Worm (Caenorhabditis elegans) whole organism, late embryonic: ENCODE measurements around the gene Y116A8C.465.

Source experiments
- C38D4.7 ChIP-seq: fragments of 200-800 bp; sonication (Bioruptor generic); optimal IDR thresholded peaks from 2 replicates; lab custom pipeline; 2018; ENCODE audit warnings: mild to moderate bottlenecking, missing genetic modification characterization, moderate library complexity, missing compliant biosample characterization
- K02D7.2 ChIP-seq: sonication (generic microtip); optimal IDR thresholded peaks from 2 replicates; lab custom pipeline; 2017; ENCODE audit warnings: mild to moderate bottlenecking, missing genetic modification characterization, missing compliant biosample characterization
- Y22D7AL.16 ChIP-seq: sonication (generic microtip); optimal IDR thresholded peaks from 2 replicates; lab custom pipeline; 2016; ENCODE audit warnings: missing genetic modification characterization, missing compliant biosample characterization
- ahr-1 ChIP-seq: sonication (generic microtip); optimal IDR thresholded peaks from 2 replicates; lab custom pipeline; 2016; ENCODE audit warnings: missing genetic modification characterization, missing compliant biosample characterization
- ceh-18 ChIP-seq: sonication (generic microtip); optimal IDR thresholded peaks from 2 replicates; lab custom pipeline; 2016; ENCODE audit warnings: missing genetic modification characterization, missing compliant biosample characterization
- ceh-2 ChIP-seq: sonication (generic microtip); optimal IDR thresholded peaks from 2 replicates; lab custom pipeline; 2016; ENCODE audit warnings: missing genotype, missing genetic modification characterization, missing compliant biosample characterization
- ceh-22 ChIP-seq: sonication (generic microtip); optimal IDR thresholded peaks from 2 replicates; lab custom pipeline; 2017; ENCODE audit warnings: missing biosample characterization, missing genetic modification characterization
- ceh-24 ChIP-seq: sonication (generic microtip); optimal IDR thresholded peaks from 2 replicates; lab custom pipeline; 2016; ENCODE audit warnings: mild to moderate bottlenecking, missing genetic modification characterization, missing compliant biosample characterization
- ceh-31 ChIP-seq: sonication (generic microtip); optimal IDR thresholded peaks from 2 replicates; lab custom pipeline; 2016; ENCODE audit warnings: missing genetic modification characterization, missing compliant biosample characterization
- ceh-45 ChIP-seq: fragments of 200-800 bp; sonication (Bioruptor generic); IDR thresholded peaks from 2 replicates; pipeline ENCODE4 v1.3.6; 2022; ENCODE audit warnings: missing genetic modification reagents, missing genetic modification characterization, missing compliant biosample characterization
- ceh-6 ChIP-seq: fragments of 200-800 bp; sonication (Bioruptor generic); optimal IDR thresholded peaks from 2 replicates; lab custom pipeline; 2018; ENCODE audit warnings: mild to moderate bottlenecking, missing genetic modification characterization, missing compliant biosample characterization
- ceh-9 ChIP-seq: sonication (generic microtip); optimal IDR thresholded peaks from 2 replicates; lab custom pipeline; 2016; ENCODE audit warnings: mild to moderate bottlenecking, missing genetic modification characterization, inconsistent platforms, missing compliant biosample characterization
- elt-2 ChIP-seq: sonication (generic microtip); optimal IDR thresholded peaks from 2 replicates; lab custom pipeline; 2016; ENCODE audit warnings: missing genetic modification reagents, missing genetic modification characterization, missing compliant biosample characterization
- fax-1 ChIP-seq: sonication (generic microtip); optimal IDR thresholded peaks from 2 replicates; lab custom pipeline; 2016; ENCODE audit warnings: missing genotype, missing genetic modification characterization, missing compliant biosample characterization
- fkh-6 ChIP-seq: sonication (generic microtip); optimal IDR thresholded peaks from 2 replicates; lab custom pipeline; 2016; ENCODE audit warnings: missing genetic modification characterization, missing compliant biosample characterization
- hlh-15 ChIP-seq: sonication (generic microtip); optimal IDR thresholded peaks from 2 replicates; lab custom pipeline; 2016; ENCODE audit warnings: missing genetic modification characterization, missing compliant biosample characterization
- hlh-30 ChIP-seq: sonication (generic microtip); optimal IDR thresholded peaks from 2 replicates; lab custom pipeline; 2017; ENCODE audit warnings: antibody characterized with exemption, missing genetic modification characterization, missing compliant biosample characterization; ENCODE audit not compliant: insufficient read depth
- hlh-6 ChIP-seq: sonication (generic microtip); optimal IDR thresholded peaks from 2 replicates; lab custom pipeline; 2016; ENCODE audit warnings: missing genotype, missing genetic modification characterization, missing compliant biosample characterization
- lim-6 ChIP-seq: sonication (generic microtip); optimal IDR thresholded peaks from 2 replicates; lab custom pipeline; 2016; ENCODE audit warnings: missing genetic modification characterization, missing compliant biosample characterization
- lin-11 ChIP-seq: fragments of 200-800 bp; sonication (Bioruptor generic); optimal IDR thresholded peaks from 2 replicates; lab custom pipeline; 2018; ENCODE audit warnings: mild to moderate bottlenecking, missing genetic modification characterization, missing compliant biosample characterization
- mec-3 ChIP-seq: sonication (generic microtip); optimal IDR thresholded peaks from 2 replicates; lab custom pipeline; 2016; ENCODE audit warnings: borderline replicate concordance, missing genetic modification characterization, missing compliant biosample characterization
- nhr-11 ChIP-seq: fragments of 150-350 bp; optimal IDR thresholded peaks from 2 replicates; lab custom pipeline; 2014; ENCODE audit warnings: missing biosample characterization, missing genetic modification characterization
- nhr-232 ChIP-seq: sonication (generic microtip); optimal IDR thresholded peaks from 2 replicates; lab custom pipeline; 2016; ENCODE audit warnings: missing genetic modification characterization, missing compliant biosample characterization
- npax-4 ChIP-seq: sonication (generic microtip); optimal IDR thresholded peaks from 2 replicates; lab custom pipeline; 2016; ENCODE audit warnings: missing genetic modification characterization, missing compliant biosample characterization
- odd-2 ChIP-seq: sonication (generic microtip); optimal IDR thresholded peaks from 2 replicates; lab custom pipeline; 2017; ENCODE audit warnings: antibody characterized with exemption, mild to moderate bottlenecking, missing genetic modification characterization, missing compliant biosample characterization
- pag-3 ChIP-seq: sonication (generic microtip); optimal IDR thresholded peaks from 2 replicates; lab custom pipeline; 2016; ENCODE audit warnings: missing compliant biosample characterization, missing genetic modification characterization, borderline replicate concordance
- pat-9 ChIP-seq: fragments of 200-800 bp; sonication (Bioruptor generic); optimal IDR thresholded peaks from 2 replicates; lab custom pipeline; 2018; ENCODE audit warnings: mild to moderate bottlenecking, missing genetic modification characterization, moderate library complexity, missing compliant biosample characterization
- pha-4 ChIP-seq: fragments of 150-350 bp; optimal IDR thresholded peaks from 2 replicates; lab custom pipeline; 2018; ENCODE audit warnings: missing biosample characterization, missing genetic modification reagents, missing genetic modification characterization
- sdc-2 ChIP-seq: sonication (generic microtip); optimal IDR thresholded peaks from 2 replicates; lab custom pipeline; 2016; ENCODE audit warnings: missing genotype, missing genetic modification characterization, missing compliant biosample characterization
- sox-2 ChIP-seq: fragments of 200-800 bp; sonication (Bioruptor generic); IDR thresholded peaks from 2 replicates; pipeline ENCODE4 v1.3.6; 2022; ENCODE audit warnings: missing genetic modification reagents, missing genetic modification characterization, missing compliant biosample characterization
- syd-9 ChIP-seq: sonication (generic microtip); optimal IDR thresholded peaks from 2 replicates; lab custom pipeline; 2016; ENCODE audit warnings: mild to moderate bottlenecking, missing genetic modification characterization, moderate library complexity, missing compliant biosample characterization
- tbx-7 ChIP-seq: sonication (generic microtip); optimal IDR thresholded peaks from 2 replicates; lab custom pipeline; 2016; ENCODE audit warnings: missing genotype, missing genetic modification characterization, missing compliant biosample characterization
- ttx-3 ChIP-seq: sonication (generic microtip); optimal IDR thresholded peaks from 2 replicates; lab custom pipeline; 2016; ENCODE audit warnings: missing genetic modification reagents, missing genetic modification characterization, missing compliant biosample characterization
- unc-3 ChIP-seq, 2 experiments: fragments of 200-800 bp in 1 of 2; sonication (Bioruptor generic) in 1 of 2; sonication (generic microtip) in 1 of 2; conservative IDR thresholded peaks in 1 of 2; optimal IDR thresholded peaks in 1 of 2; 2 replicates each; pipeline versions ENCODE4 v1.3.6 to Lab custom; 2016 to 2022; ENCODE audit warnings: missing compliant biosample characterization in 2 of 2, missing genetic modification characterization in 2 of 2, missing genetic modification reagents in 1 of 2
- unc-42 ChIP-seq: sonication (generic microtip); optimal IDR thresholded peaks from 2 replicates; lab custom pipeline; 2016; ENCODE audit warnings: missing genotype, missing genetic modification characterization, missing compliant biosample characterization
- unc-55 ChIP-seq: sonication (generic microtip); optimal IDR thresholded peaks from 2 replicates; lab custom pipeline; 2017; ENCODE audit warnings: missing biosample characterization, missing genetic modification reagents, missing genetic modification characterization
- unc-86 ChIP-seq: sonication (generic microtip); optimal IDR thresholded peaks from 2 replicates; lab custom pipeline; 2016; ENCODE audit warnings: missing genetic modification characterization, missing compliant biosample characterization
- zip-5 ChIP-seq: sonication (generic microtip); optimal IDR thresholded peaks from 2 replicates; lab custom pipeline; 2016; ENCODE audit warnings: missing genetic modification characterization, missing compliant biosample characterization

The Y116A8C.465 gene

ce11 chrIV:17039545-17039944, 25.5 kb upstream of the Y116A8C.465 start, which contains the start of gene Y116A8C.19:
TSS of gene Y116A8C.19 (minus strand) at chrIV:17039645.
- TF ChIP-seq npax-4 (tag; lab: Kevin White, UChicago) (no peak), nhr-11 (tag; lab: Kevin White, UChicago) (no peak), ceh-18 (tag; lab: Kevin White, UChicago) (no peak), K02D7.2 (tag; lab: Kevin White, UChicago) (no peak), ceh-2 (tag; lab: Kevin White, UChicago) (no peak), ttx-3 (tag; lab: Kevin White, UChicago) (no peak), ceh-24 (no peak)

- TF ChIP-seq ceh-22 (no peak), ceh-24 (no peak), unc-55 (GFP tag; lab: Kevin White, UChicago) (no peak), fkh-6 (no peak), unc-42 (tag; lab: Kevin White, UChicago) (no peak), lin-11 (no peak), ceh-45 (GFP tag; lab: Robert Waterston, UW) (no peak), pha-4 (tag; lab: Kevin White, UChicago) (no peak), C38D4.7 (GFP tag; lab: Kevin White, UChicago) (no peak), odd-2 (tag; lab: Kevin White, UChicago) (no peak), ceh-6 (GFP tag; lab: Kevin White, UChicago) (no peak), K02D7.2 (tag; lab: Kevin White, UChicago) (no peak), nhr-232 (tag; lab: Kevin White, UChicago) (no peak), tbx-7 (tag; lab: Kevin White, UChicago) (no peak), hlh-30 (tag; lab: Kevin White, UChicago) (no peak), ceh-9 (tag; lab: Kevin White, UChicago) (no peak), ceh-31 (tag; lab: Kevin White, UChicago) (no peak)
Measured at ce11 chrIV:17040618-17041017, 24.4 kb upstream of the Y116A8C.465 start, which contains the start of gene Y116A8C.20. TSS of gene Y116A8C.20 (plus strand) at chrIV:17040918.

DNA sequence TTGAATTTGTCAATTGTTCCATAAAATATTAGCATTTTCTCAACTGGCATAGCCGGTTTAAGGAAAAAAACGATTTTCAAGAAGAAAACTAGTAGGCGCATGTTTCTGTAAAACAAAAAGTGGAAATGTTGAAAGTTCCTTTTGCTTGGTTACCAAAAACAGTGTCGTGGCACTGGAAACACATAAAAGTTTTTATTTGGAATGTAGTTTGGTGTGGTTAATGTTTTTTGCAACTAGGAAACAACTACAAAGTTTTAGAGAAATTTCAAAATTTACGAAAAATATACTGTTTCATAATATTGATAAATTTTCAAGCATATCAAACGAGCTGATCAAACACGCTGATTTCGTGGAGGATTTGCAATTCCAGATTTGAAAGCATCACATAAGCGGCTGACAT, 19.3 kb upstream of the Y116A8C.465 start, which contains the start of gene clec-195:
Gene clec-195, minus strand, starts transcription at position 101 of the 400 bp plus-strand sequence.
- no peak for TF ChIP-seq sox-2 (GFP tag; lab: Robert Waterston, UW)
- no peak for TF ChIP-seq ceh-24
- TF ChIP-seq syd-9 = no peak
- no peak for TF ChIP-seq ceh-9 (tag; lab: Kevin White, UChicago)
- TF ChIP-seq zip-5 (tag; lab: Kevin White, UChicago) = no peak
- no peak for TF ChIP-seq unc-86 (tag; lab: Kevin White, UChicago)
- TF ChIP-seq sdc-2 (tag; lab: Kevin White, UChicago) = no peak
- TF ChIP-seq nhr-11 (tag; lab: Kevin White, UChicago) = no peak

DNA sequence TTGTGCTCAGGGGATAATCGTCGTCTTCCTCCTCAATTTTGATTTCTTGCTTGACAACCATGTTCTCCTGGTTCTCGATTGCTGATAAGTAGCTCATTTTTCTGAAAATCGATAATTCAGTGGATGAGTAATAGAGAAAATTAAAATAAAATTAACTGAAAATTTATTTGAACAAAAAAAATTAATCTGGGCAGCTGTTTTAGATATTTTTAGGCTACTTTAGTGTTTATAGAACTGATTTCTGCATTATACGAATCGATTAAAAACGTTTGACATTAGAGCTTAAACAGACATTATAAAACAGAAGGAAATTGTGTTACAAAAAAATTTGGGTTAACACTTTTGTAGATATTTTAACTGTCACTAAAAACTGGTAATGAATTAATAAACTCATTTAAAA, 16.8 kb upstream of the Y116A8C.465 start, which contains the start of gene athp-3:
Gene athp-3, minus strand, starts transcription at position 101 of the 400 bp plus-strand sequence.
- TF ChIP-seq fkh-6 = no peak
- TF ChIP-seq elt-2 (tag; lab: Kevin White, UChicago) = no peak
- TF ChIP-seq hlh-6 (tag; lab: Kevin White, UChicago) = no peak
- TF ChIP-seq ceh-9 (tag; lab: Kevin White, UChicago) = no peak
- no peak for TF ChIP-seq mec-3 (tag; lab: Kevin White, UChicago)
- TF ChIP-seq lim-6 (tag; lab: Kevin White, UChicago) = no peak
- no peak for TF ChIP-seq unc-55 (GFP tag; lab: Kevin White, UChicago)
- TF ChIP-seq unc-3 (GFP tag; conservative IDR thresholded peaks at IDR 0.05; lab: Robert Waterston, UW) = no peak
- TF ChIP-seq unc-3 (tag; optimal IDR thresholded peaks at IDR 0.05; lab: Kevin White, UChicago) = no peak
- no peak for TF ChIP-seq pag-3 (tag; lab: Kevin White, UChicago)
- no peak for TF ChIP-seq Y22D7AL.16 (tag; lab: Kevin White, UChicago)
- TF ChIP-seq C38D4.7 (GFP tag; lab: Kevin White, UChicago) = no peak
- no peak for TF ChIP-seq ceh-18 (tag; lab: Kevin White, UChicago)
- TF ChIP-seq fax-1 (tag; lab: Kevin White, UChicago) = no peak
- no peak for TF ChIP-seq ttx-3 (tag; lab: Kevin White, UChicago)
- TF ChIP-seq hlh-15 (tag; lab: Kevin White, UChicago) = no peak
- no peak for TF ChIP-seq ahr-1 (tag; lab: Kevin White, UChicago)
- no peak for TF ChIP-seq nhr-11 (tag; lab: Kevin White, UChicago)
- TF ChIP-seq npax-4 (tag; lab: Kevin White, UChicago) = no peak
- TF ChIP-seq pat-9 (tag; lab: Kevin White, UChicago) = no peak
- no peak for TF ChIP-seq tbx-7 (tag; lab: Kevin White, UChicago)
